Fruit fly (Drosophila melanogaster) whole organism, prepupa: Measurements from ENCODE around the gene kni.
A peak's percentile ranks its signal among the peaks of the same experiment; 100 is the strongest.

Experiments used
- Blimp-1 ChIP-seq: fragments of 200-800 bp; sonication (Bioruptor generic); optimal IDR thresholded peaks from 3 replicates; lab custom pipeline; 2017; ENCODE audit warnings: missing biosample characterization, missing genetic modification characterization, mild to moderate bottlenecking, moderate library complexity, missing genetic modification reagents
- CG34406 ChIP-seq: fragments of 200-800 bp; sonication (Bioruptor generic); optimal IDR thresholded peaks from 3 replicates; lab custom pipeline; 2016; ENCODE audit warnings: missing biosample characterization, missing genetic modification characterization
- CG6163 ChIP-seq: fragments of 200-800 bp; sonication (Bioruptor generic); IDR thresholded peaks from 3 replicates; pipeline ENCODE4 v1.3.6; 2022; ENCODE audit warnings: missing biosample characterization, missing genetic modification characterization
- CG6792 ChIP-seq: fragments of 200-800 bp; sonication (Bioruptor generic); optimal IDR thresholded peaks from 3 replicates; lab custom pipeline; 2016; ENCODE audit warnings: missing biosample characterization, missing genetic modification characterization
- CG6808 ChIP-seq: fragments of 200-800 bp; sonication (Bioruptor generic); optimal IDR thresholded peaks from 3 replicates; lab custom pipeline; 2017; ENCODE audit warnings: missing biosample characterization, missing genetic modification characterization, mild to moderate bottlenecking, moderate library complexity, missing genetic modification reagents
- Eip75B ChIP-seq: fragments of 200-800 bp; sonication (Bioruptor generic); optimal IDR thresholded peaks from 3 replicates; lab custom pipeline; 2016; ENCODE audit warnings: missing biosample characterization, missing genetic modification characterization
- Lpt ChIP-seq: fragments of 200-800 bp; sonication (Bioruptor generic); optimal IDR thresholded peaks from 3 replicates; lab custom pipeline; 2016; ENCODE audit warnings: missing biosample characterization, missing genetic modification characterization
- Sox102F ChIP-seq: fragments of 200-800 bp; sonication (Bioruptor generic); optimal IDR thresholded peaks from 2 replicates; lab custom pipeline; 2016; ENCODE audit warnings: missing biosample characterization, mild to moderate bottlenecking, missing genetic modification characterization
- achi ChIP-seq: fragments of 200-800 bp; sonication (Bioruptor generic); optimal IDR thresholded peaks from 3 replicates; lab custom pipeline; 2016; ENCODE audit warnings: missing biosample characterization, missing genetic modification characterization
- cyc ChIP-seq: fragments of 200-800 bp; sonication (Bioruptor generic); optimal IDR thresholded peaks from 3 replicates; lab custom pipeline; 2016; ENCODE audit warnings: missing biosample characterization, missing genetic modification characterization
- dac ChIP-seq: fragments of 200-800 bp; sonication (Bioruptor generic); optimal IDR thresholded peaks from 2 replicates; lab custom pipeline; 2017; ENCODE audit warnings: missing biosample characterization, mild to moderate bottlenecking, missing genetic modification characterization
- esn ChIP-seq: fragments of 200-800 bp; sonication (Bioruptor generic); optimal IDR thresholded peaks from 2 replicates; lab custom pipeline; 2016; ENCODE audit warnings: missing biosample characterization, mild to moderate bottlenecking, missing genetic modification characterization, moderate library complexity
- salr ChIP-seq, 2 experiments: fragments of 200-800 bp; sonication (Bioruptor generic); optimal IDR thresholded peaks; 3 replicates each; lab custom pipeline; 2016 to 2018; ENCODE audit warnings: missing biosample characterization in 2 of 2, missing genetic modification characterization in 2 of 2, mild to moderate bottlenecking in 1 of 2

DNA sequence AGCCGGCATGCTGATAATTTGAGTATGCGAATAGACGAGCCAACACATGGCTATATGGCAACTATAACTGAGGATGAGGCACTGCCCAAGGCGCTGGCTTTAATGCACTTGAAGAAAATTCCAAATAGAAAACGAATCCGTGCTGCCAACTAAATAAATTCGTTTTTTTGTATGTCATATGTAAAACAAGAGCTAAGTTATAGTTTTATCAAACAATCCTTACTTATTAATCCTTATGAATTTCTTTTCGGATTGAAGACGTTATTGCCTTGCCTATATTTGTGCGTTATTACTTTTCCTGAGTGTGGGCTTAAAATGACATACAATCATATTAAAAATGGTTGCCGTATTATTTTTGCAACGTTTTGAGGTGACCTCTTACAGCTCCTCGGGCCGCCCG is 18.7 kb downstream of the kni start:
- TF ChIP-seq esn (no peak), CG6808 (GFP tag; lab: Kevin White, UChicago) (no peak), Blimp-1 (GFP tag; lab: Kevin White, UChicago) (no peak), Sox102F (GFP tag; lab: Kevin White, UChicago) (no peak), Lpt (GFP tag; lab: Kevin White, UChicago) (no peak), CG6163 (GFP tag; lab: Robert Waterston, UW) (0 out of 3 replicates have a peak, but pooled peaks have one; percentile 42), CG6792 (GFP tag; lab: Kevin White, UChicago) (no peak), cyc (GFP tag; lab: Kevin White, UChicago) (no peak), achi (GFP tag; lab: Kevin White, UChicago) (peak; percentile 21), dac (GFP tag; lab: Kevin White, UChicago) (no peak), Eip75B (GFP tag; lab: Kevin White, UChicago) (no peak), CG34406 (GFP tag; lab: Kevin White, UChicago) (no peak), salr (GFP tag; optimal IDR thresholded peaks at IDR 0.05; lab: Kevin White, UChicago) (no peak)
